Worm (Caenorhabditis elegans): ENCODE data around the gene pcf-11.
A peak's percentile ranks its signal among the peaks of the same experiment; 100 is the strongest.

Gene pcf-11

DNA sequence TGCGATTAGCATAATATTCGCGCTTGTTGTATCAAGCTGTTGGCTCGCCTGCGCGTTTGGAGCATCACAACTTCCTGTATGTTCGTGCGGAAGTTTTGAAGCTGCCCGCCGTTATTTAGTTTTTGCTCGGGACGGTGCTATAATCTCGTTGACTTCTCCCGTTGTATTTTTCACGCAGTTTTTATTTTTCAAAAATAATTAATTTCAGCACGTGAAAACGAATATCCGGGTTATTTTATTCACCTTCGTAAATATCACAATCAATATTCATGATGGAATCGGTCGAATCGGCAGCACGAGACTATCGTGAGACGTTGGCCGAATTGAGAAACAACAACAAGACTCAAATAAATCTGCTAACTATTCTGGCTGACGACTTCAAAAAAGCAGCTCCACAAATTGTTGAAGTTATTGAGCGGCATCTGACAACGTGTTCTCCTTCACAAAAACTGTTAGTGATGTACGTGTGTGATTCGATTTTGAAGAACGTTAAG is 469 bp downstream of the pcf-11 start (continued):
- TF ChIP-seq aly-2 (tag; optimal IDR thresholded peaks at IDR 0.05) (no peak), nhr-20 (tag; optimal IDR thresholded peaks at IDR 0.05) (peak; percentile 43), ets-5 (GFP tag; IDR thresholded peaks at IDR 0.05) (no peak), ama-1 (optimal IDR thresholded peaks at IDR 0.05) (peak; percentile 92), lsy-2 (tag; optimal IDR thresholded peaks at IDR 0.05) (peak; percentile 42 to 45), elt-2 (tag; optimal IDR thresholded peaks at IDR 0.05) (peak; percentile 34), zip-4 (GFP tag; optimal IDR thresholded peaks at IDR 0.05) (peak; percentile 31), hlh-17 (GFP tag; optimal IDR thresholded peaks at IDR 0.05; ENCODE audit: borderline replicate concordance) (no peak), lin-15B (tag; optimal IDR thresholded peaks at IDR 0.05) (no peak), mep-1 (tag; optimal IDR thresholded peaks at IDR 0.05) (peak; percentile 49), nhr-85 (tag) (peak; percentile 66), sox-4 (tag; optimal IDR thresholded peaks at IDR 0.05) (peak; percentile 22), lin-13 (GFP tag; optimal IDR thresholded peaks at IDR 0.05) (no peak), grh-1 (GFP tag; IDR thresholded peaks at IDR 0.05) (peak; percentile 36; the same call in 1 of the 2 replicates)

DNA sequence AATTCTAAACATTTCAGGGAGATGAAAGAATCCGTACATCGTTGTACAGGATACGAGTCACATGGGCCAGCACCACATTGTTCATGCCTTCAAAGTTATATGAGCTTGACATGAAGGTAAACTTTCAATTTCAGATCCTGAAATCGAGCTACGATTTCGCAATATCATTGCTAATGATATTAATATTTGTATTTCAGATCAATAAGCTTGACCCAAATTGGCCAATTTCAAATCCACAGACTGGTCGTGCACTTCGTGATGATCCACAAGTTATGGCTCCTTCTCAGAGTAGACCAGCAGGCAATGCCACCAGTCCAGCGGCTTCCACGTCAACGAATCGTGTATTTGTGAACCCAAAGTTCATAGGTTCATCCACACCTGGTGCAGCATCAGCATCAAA is 1.7 kb downstream of the pcf-11 start:
- TF ChIP-seq unc-30 (tag; optimal IDR thresholded peaks at IDR 0.05) (no peak), ceh-8 (GFP tag; optimal IDR thresholded peaks at IDR 0.05) (no peak), lin-15B (tag; optimal IDR thresholded peaks at IDR 0.05) (no peak), unc-130 (tag; optimal IDR thresholded peaks at IDR 0.05) (no peak), nhr-76 (tag; optimal IDR thresholded peaks at IDR 0.05) (no peak)

ce11 chrIII:5027219-5027618 is 2.5 kb downstream of the pcf-11 start:
- no peak for TF ChIP-seq F16B12.6 (tag; optimal IDR thresholded peaks at IDR 0.05)
- no peak for TF ChIP-seq isw-1 (GFP tag; IDR thresholded peaks at IDR 0.05)

DNA sequence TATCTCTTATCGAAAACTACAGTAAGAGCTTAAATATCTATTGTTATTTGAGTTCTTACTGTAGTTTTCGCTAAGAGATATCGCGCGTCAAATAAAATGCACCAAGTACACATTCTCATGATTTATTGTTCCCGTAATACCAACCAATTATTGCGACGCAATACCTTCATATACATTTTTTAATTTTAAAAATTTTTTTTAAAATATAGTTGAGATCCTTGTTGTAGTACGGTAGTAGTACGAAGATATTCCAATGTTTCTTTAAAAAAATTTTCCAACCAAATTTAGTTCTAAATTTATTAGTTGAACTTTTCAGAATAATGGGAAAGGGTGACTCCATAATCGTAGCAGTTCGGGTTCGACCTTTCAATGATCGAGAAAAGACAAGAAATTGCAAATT is 5.9 kb downstream of the pcf-11 start, which contains the start of gene klp-6:
klp-6 (plus strand) TSS at position 301 of the 400 bp plus-strand sequence.
- TF ChIP-seq vab-15 (tag; optimal IDR thresholded peaks at IDR 0.05) (no peak), rnt-1 (tag; optimal IDR thresholded peaks at IDR 0.05) (no peak), nhr-77 (tag; optimal IDR thresholded peaks at IDR 0.05) (no peak), irx-1 (tag; optimal IDR thresholded peaks at IDR 0.05) (no peak), fkh-4 (tag; optimal IDR thresholded peaks at IDR 0.05; ENCODE audit: borderline replicate concordance) (no peak), dpl-1 (GFP tag; optimal IDR thresholded peaks at IDR 0.05) (no peak), swsn-7 (tag; optimal IDR thresholded peaks at IDR 0.05) (no peak), zag-1 (tag; optimal IDR thresholded peaks at IDR 0.05) (no peak), efl-3 (GFP tag; optimal IDR thresholded peaks at IDR 0.05) (no peak), aha-1 (tag; optimal IDR thresholded peaks at IDR 0.05) (no peak), fkh-10 (GFP tag; optimal IDR thresholded peaks at IDR 0.05) (no peak), nhr-12 (tag; optimal IDR thresholded peaks at IDR 0.05) (no peak), isw-1 (GFP tag; IDR thresholded peaks at IDR 0.05) (no peak), hlh-4 (tag; optimal IDR thresholded peaks at IDR 0.05) (no peak), pax-3 (tag; optimal IDR thresholded peaks at IDR 0.05) (no peak), fos-1 (tag; optimal IDR thresholded peaks at IDR 0.05) (no peak), egl-27 (tag; optimal IDR thresholded peaks at IDR 0.05) (no peak), nhr-11 (tag; optimal IDR thresholded peaks at IDR 0.05) (no peak)

- peak; percentile 73 for TF ChIP-seq snu-23 (GFP tag; optimal IDR thresholded peaks at IDR 0.05)
- TF ChIP-seq jun-1 (tag; optimal IDR thresholded peaks at IDR 0.05): peak; percentile 77
- peak; percentile 71 for TF ChIP-seq ceh-8 (GFP tag; optimal IDR thresholded peaks at IDR 0.05)
- TF ChIP-seq dpl-1 (GFP tag; optimal IDR thresholded peaks at IDR 0.05): peak; percentile 15 to 29 (median 28)
- TF ChIP-seq snpc-4 (tag; optimal IDR thresholded peaks at IDR 0.05): peak; percentile 25
- TF ChIP-seq lin-14 (GFP tag; optimal IDR thresholded peaks at IDR 0.05): peak; percentile 78
- peak; percentile 66 for TF ChIP-seq xbp-1 (tag; optimal IDR thresholded peaks at IDR 0.05)
- peak; percentile 55 for TF ChIP-seq lir-3 (tag; optimal IDR thresholded peaks at IDR 0.05; ENCODE audit: poor library complexity)
- peak in 1 of 2 experiments; percentile 71 for TF ChIP-seq ztf-11 (tag; optimal IDR thresholded peaks at IDR 0.05)
- peak; percentile 89 for TF ChIP-seq nhr-47 (tag; optimal IDR thresholded peaks at IDR 0.05)
- peak; percentile 74 for TF ChIP-seq sox-4 (tag; optimal IDR thresholded peaks at IDR 0.05)
- peak; percentile 50 for TF ChIP-seq isw-1 (GFP tag; IDR thresholded peaks at IDR 0.05)
- peak; percentile 79 for TF ChIP-seq nhr-85 (tag)
- TF ChIP-seq nhr-90 (tag; optimal IDR thresholded peaks at IDR 0.05; ENCODE audit: poor library complexity): peak; percentile 86
- TF ChIP-seq nhr-71 (tag; optimal IDR thresholded peaks at IDR 0.05): peak; percentile 81
- TF ChIP-seq nhr-77 (tag; optimal IDR thresholded peaks at IDR 0.05): peak; percentile 67
Observed at ce11 chrIII:5031375-5031836, 6.7 kb downstream of the pcf-11 start.

Measured in whole organism, L1 larva.